Worm (Caenorhabditis elegans) whole organism, L2 larva: ENCODE data around the gene T24C2.3.

Experiments
- ZK546.5 ChIP-seq: sonication (generic microtip); optimal IDR thresholded peaks from 2 replicates; lab custom pipeline; 2017; ENCODE audit warnings: missing biosample characterization, missing genetic modification characterization
- ama-1 ChIP-seq: fragments of 150-350 bp; optimal IDR thresholded peaks from 2 replicates; lab custom pipeline; 2018; ENCODE audit warnings: inconsistent platforms
- crh-2 ChIP-seq: sonication (generic microtip); optimal IDR thresholded peaks from 2 replicates; lab custom pipeline; 2017; ENCODE audit warnings: missing biosample characterization, missing genetic modification characterization
- lin-13 ChIP-seq: fragments of 150-350 bp; optimal IDR thresholded peaks from 2 replicates; lab custom pipeline; 2014; ENCODE audit warnings: missing biosample characterization, missing genetic modification reagents, missing genetic modification characterization
- mdl-1 ChIP-seq, 2 experiments: fragments of 150-350 bp in 1 of 2; sonication (generic microtip) in 1 of 2; optimal IDR thresholded peaks; 2 replicates each; lab custom pipeline; 2017; ENCODE audit warnings: missing biosample characterization in 2 of 2, missing genetic modification characterization in 2 of 2
- nhr-11 ChIP-seq: fragments of 150-350 bp; optimal IDR thresholded peaks from 2 replicates; lab custom pipeline; 2014; ENCODE audit warnings: missing biosample characterization, missing genetic modification characterization
- nhr-237 ChIP-seq: fragments of 150-350 bp; optimal IDR thresholded peaks from 2 replicates; lab custom pipeline; 2014; ENCODE audit warnings: missing biosample characterization, missing genetic modification characterization
- sma-9 ChIP-seq, 2 experiments: fragments of 150-350 bp in 1 of 2; sonication (generic microtip) in 1 of 2; optimal IDR thresholded peaks; 2 replicates each; lab custom pipeline; 2014 to 2016; ENCODE audit warnings: missing genetic modification characterization in 2 of 2, mild to moderate bottlenecking in 1 of 2, missing biosample characterization in 1 of 2, missing compliant biosample characterization in 1 of 2, missing genetic modification reagents in 1 of 2, moderate library complexity in 1 of 2
- unc-39 ChIP-seq: fragments of 150-350 bp; optimal IDR thresholded peaks from 2 replicates; lab custom pipeline; 2014; ENCODE audit warnings: missing biosample characterization, missing genetic modification characterization
- ztf-4 ChIP-seq: fragments of 150-350 bp; optimal IDR thresholded peaks from 2 replicates; lab custom pipeline; 2014; ENCODE audit warnings: missing biosample characterization, missing genetic modification characterization

ce11 chrX:14517842-14518241 is 25.5 kb upstream of the T24C2.3 start:
- no peak for TF ChIP-seq nhr-237 (tag; lab: Kevin White, UChicago)
- no peak for TF ChIP-seq crh-2 (tag; lab: Kevin White, UChicago)
- TF ChIP-seq lin-13 (GFP tag; lab: Kevin White, UChicago) = no peak
- TF ChIP-seq nhr-11 = no peak
- TF ChIP-seq ama-1 (lab: Kevin White, UChicago) = no peak
- TF ChIP-seq mdl-1 (tag; optimal IDR thresholded peaks at IDR 0.05; lab: Kevin White, UChicago) = no peak
- TF ChIP-seq sma-9 (GFP tag; optimal IDR thresholded peaks at IDR 0.05; lab: Kevin White, UChicago) = no peak
- TF ChIP-seq sma-9 (tag; optimal IDR thresholded peaks at IDR 0.05; lab: Kevin White, UChicago) = no peak
- no peak for TF ChIP-seq ztf-4 (tag; lab: Kevin White, UChicago)
- TF ChIP-seq unc-39 = no peak
- TF ChIP-seq ZK546.5 (tag; lab: Kevin White, UChicago) = no peak
